Worm (Caenorhabditis elegans): ENCODE data around the gene F19B10.10.

DNA sequence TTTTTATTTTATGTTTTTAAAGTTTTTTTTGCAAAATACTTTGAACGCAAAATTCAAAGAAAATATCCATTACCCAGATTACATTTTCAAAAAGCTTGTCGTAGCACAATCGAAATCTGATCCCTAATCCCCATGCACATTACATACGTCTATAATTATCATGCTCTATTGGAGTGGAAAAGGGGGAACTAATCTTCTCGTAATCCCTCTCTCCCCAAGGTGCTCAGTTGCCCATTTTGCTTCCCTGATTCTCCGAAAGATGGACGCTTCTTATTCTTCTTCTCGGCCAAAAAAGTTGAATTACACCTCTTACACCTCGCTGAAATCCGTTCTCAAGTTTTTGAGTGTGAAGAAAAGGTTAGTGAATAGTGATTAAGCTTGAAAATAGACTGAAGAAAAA, 29.8 kb upstream of the F19B10.10 start, which contains the start of gene fbxc-53:
- no peak for TF ChIP-seq F44E2.7 (GFP tag; IDR thresholded peaks at IDR 0.05)
- TF ChIP-seq set-16 (GFP tag; IDR thresholded peaks at IDR 0.05): no peak
- no peak for TF ChIP-seq ztf-11 (tag; optimal IDR thresholded peaks at IDR 0.05)
- no peak for TF ChIP-seq nhr-102 (tag; optimal IDR thresholded peaks at IDR 0.05)
- TF ChIP-seq skn-1 (tag; optimal IDR thresholded peaks at IDR 0.05): no peak
- no peak for TF ChIP-seq R02D3.7 (tag; optimal IDR thresholded peaks at IDR 0.05)
- TF ChIP-seq unc-62 (GFP tag; optimal IDR thresholded peaks at IDR 0.05 in 1 of 2): no peak
- TF ChIP-seq unc-62 (tag; optimal IDR thresholded peaks at IDR 0.05): no peak
- TF ChIP-seq nhr-10 (tag; optimal IDR thresholded peaks at IDR 0.05): no peak
- TF ChIP-seq lin-29 (GFP tag; IDR thresholded peaks at IDR 0.05): no peak
- TF ChIP-seq dpl-1 (GFP tag; optimal IDR thresholded peaks at IDR 0.05): no peak
